Fruit fly (Drosophila melanogaster) whole organism, pupa: Measurements from ENCODE around the gene CG14269.

Source experiments
- CG10348 ChIP-seq: fragments of 200-800 bp; sonication (Bioruptor generic); IDR thresholded peaks from 2 replicates; pipeline ENCODE4 v1.3.6; 2022; ENCODE audit warnings: missing biosample characterization, missing genetic modification characterization
- CG12605 ChIP-seq: fragments of 200-800 bp; sonication (Bioruptor generic); IDR thresholded peaks from 2 replicates; pipeline ENCODE4 v1.3.6; 2022; ENCODE audit warnings: missing biosample characterization, missing genetic modification characterization
- CG13204 ChIP-seq: fragments of 200-800 bp; sonication (Bioruptor generic); optimal IDR thresholded peaks from 2 replicates; lab custom pipeline; 2018; ENCODE audit warnings: missing biosample characterization, mild to moderate bottlenecking, missing genetic modification characterization, moderate library complexity
- CG14655 ChIP-seq: fragments of 200-800 bp; sonication (Bioruptor generic); optimal IDR thresholded peaks from 3 replicates; lab custom pipeline; 2017; ENCODE audit warnings: mild to moderate bottlenecking, missing biosample characterization, missing genetic modification reagents, missing genetic modification characterization
- CG15710 ChIP-seq: fragments of 200-800 bp; sonication (Bioruptor generic); optimal IDR thresholded peaks from 2 replicates; lab custom pipeline; 2018; ENCODE audit warnings: missing biosample characterization, mild to moderate bottlenecking, missing genetic modification characterization, moderate library complexity
- CG17806 ChIP-seq: fragments of 200-800 bp; sonication (Bioruptor generic); optimal IDR thresholded peaks from 2 replicates; lab custom pipeline; 2018; ENCODE audit warnings: missing biosample characterization, mild to moderate bottlenecking, missing genetic modification characterization, moderate library complexity
- CG32121 ChIP-seq: fragments of 200-800 bp; sonication (Bioruptor generic); IDR thresholded peaks from 2 replicates; pipeline ENCODE4 v1.3.6; 2022; ENCODE audit warnings: missing biosample characterization, missing genetic modification characterization
- CG34367 ChIP-seq: fragments of 200-800 bp; sonication (Bioruptor generic); optimal IDR thresholded peaks from 2 replicates; lab custom pipeline; 2018; ENCODE audit warnings: missing biosample characterization, mild to moderate bottlenecking, missing genetic modification characterization
- CG4496 ChIP-seq: fragments of 200-800 bp; sonication (Bioruptor generic); IDR thresholded peaks from 3 replicates; pipeline ENCODE4 v1.3.6; 2022; ENCODE audit warnings: missing biosample characterization, missing genetic modification characterization
- CG8159 ChIP-seq: fragments of 200-800 bp; sonication (Bioruptor generic); optimal IDR thresholded peaks from 3 replicates; lab custom pipeline; 2018; ENCODE audit warnings: missing biosample characterization, mild to moderate bottlenecking, missing genetic modification characterization, moderate library complexity
- CG8301 ChIP-seq: fragments of 200-800 bp; sonication (Bioruptor generic); optimal IDR thresholded peaks from 2 replicates; lab custom pipeline; 2018; ENCODE audit warnings: missing biosample characterization, mild to moderate bottlenecking, missing genetic modification characterization
- CG9948 ChIP-seq: fragments of 200-800 bp; sonication (Bioruptor generic); optimal IDR thresholded peaks from 2 replicates; lab custom pipeline; 2018; ENCODE audit warnings: missing biosample characterization, mild to moderate bottlenecking, missing genetic modification characterization, moderate library complexity
- D1 ChIP-seq: fragments of 200-800 bp; sonication (Bioruptor generic); optimal IDR thresholded peaks from 2 replicates; lab custom pipeline; 2018; ENCODE audit warnings: missing biosample characterization, mild to moderate bottlenecking, missing genetic modification characterization, moderate library complexity
- EcR ChIP-seq: fragments of 200-800 bp; sonication (Bioruptor generic); optimal IDR thresholded peaks from 3 replicates; lab custom pipeline; 2019; ENCODE audit warnings: missing biosample characterization, missing genetic modification characterization, mild to moderate bottlenecking, moderate library complexity, missing genetic modification reagents
- Ets98B ChIP-seq: fragments of 200-800 bp; sonication (Bioruptor generic); IDR thresholded peaks from 2 replicates; pipeline ENCODE4 v1.3.6; 2022; ENCODE audit warnings: missing biosample characterization, missing genetic modification characterization
- Pif1A ChIP-seq: fragments of 200-800 bp; sonication (Bioruptor generic); optimal IDR thresholded peaks from 3 replicates; lab custom pipeline; 2016; ENCODE audit warnings: missing biosample characterization, missing genetic modification characterization
- Pif1B ChIP-seq: fragments of 200-800 bp; sonication (Bioruptor generic); optimal IDR thresholded peaks from 3 replicates; lab custom pipeline; 2016; ENCODE audit warnings: missing biosample characterization, missing genetic modification characterization
- Snoo ChIP-seq: fragments of 200-800 bp; sonication (Bioruptor generic); optimal IDR thresholded peaks from 3 replicates; lab custom pipeline; 2017; ENCODE audit warnings: missing biosample characterization, mild to moderate bottlenecking, missing genetic modification characterization, inconsistent platforms
- fd96Ca ChIP-seq: fragments of 200-800 bp; sonication (Bioruptor generic); IDR thresholded peaks from 3 replicates; pipeline ENCODE4 v1.3.6; 2022; ENCODE audit warnings: missing biosample characterization, missing genetic modification characterization
- gl ChIP-seq: fragments of 200-800 bp; sonication (Bioruptor generic); optimal IDR thresholded peaks from 2 replicates; lab custom pipeline; 2018; ENCODE audit warnings: missing biosample characterization, mild to moderate bottlenecking, missing genetic modification characterization
- rn ChIP-seq: fragments of 200-800 bp; sonication (Bioruptor generic); IDR thresholded peaks from 2 replicates; pipeline ENCODE4 v1.3.6; 2022; ENCODE audit warnings: missing biosample characterization, missing genetic modification characterization

CG14269 gene

DNA sequence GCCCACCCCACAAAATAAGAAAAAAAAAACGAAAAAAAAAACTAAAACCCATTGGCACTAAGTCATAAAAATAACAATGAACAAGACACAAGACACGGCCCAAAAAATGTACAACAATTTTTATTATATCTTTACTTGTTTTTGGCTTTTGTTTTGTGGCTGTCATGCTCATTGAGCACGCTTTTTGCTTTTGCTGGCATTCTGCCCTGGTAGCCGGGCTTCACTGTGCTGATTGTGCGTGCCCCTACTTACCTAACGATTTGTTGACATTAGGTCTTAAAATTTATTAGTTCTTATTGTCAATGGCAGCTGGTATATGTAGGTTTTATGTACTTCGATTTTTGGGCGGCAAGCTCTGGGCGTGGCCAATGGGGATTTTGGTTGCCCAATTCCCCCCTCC, 22.9 kb upstream of the CG14269 start:
- no peak for TF ChIP-seq Pif1B

DNA sequence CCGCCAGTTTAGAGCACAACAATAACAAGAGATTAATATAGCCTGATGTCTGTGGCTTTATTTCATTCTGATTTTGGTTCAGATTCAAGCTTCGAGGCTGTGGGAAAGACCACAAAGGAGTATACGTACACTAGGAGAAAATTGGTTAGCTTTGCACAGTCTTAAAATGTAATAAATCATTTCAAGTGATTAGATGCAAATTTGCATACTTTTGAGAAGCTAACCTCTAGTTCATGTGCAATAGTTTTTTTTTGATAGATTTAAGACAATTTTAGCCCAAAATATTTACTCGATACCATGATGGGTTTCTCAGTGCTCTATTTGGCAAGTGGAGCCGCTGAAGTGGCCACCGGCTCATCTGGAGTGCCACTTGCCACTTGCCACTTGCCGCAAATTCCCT, 21.9 kb upstream of the CG14269 start:
- no peak for TF ChIP-seq EcR (GFP tag; lab: Kevin White, UChicago)
- no peak for TF ChIP-seq D1 (tag; lab: Kevin White, UChicago)
- TF ChIP-seq gl (tag; lab: Kevin White, UChicago), result no peak
- no peak for TF ChIP-seq CG8159 (tag; lab: Kevin White, UChicago)
- no peak for TF ChIP-seq Pif1A (GFP tag; lab: Kevin White, UChicago)
- peak; percentile 30; the same call in 1 of the 2 replicates for TF ChIP-seq CG32121
- peak; percentile 29; the same call in 1 of the 2 replicates for TF ChIP-seq Ets98B (GFP tag; lab: Robert Waterston, UW)
- no peak for TF ChIP-seq CG15710
- no peak for TF ChIP-seq CG34367 (tag; lab: Kevin White, UChicago)
- TF ChIP-seq CG9948, result no peak
- TF ChIP-seq CG12605 (GFP tag; lab: Robert Waterston, UW), result no peak
- no peak for TF ChIP-seq rn (GFP tag; lab: Robert Waterston, UW)
- no peak for TF ChIP-seq CG17806
- TF ChIP-seq fd96Ca (GFP tag; lab: Robert Waterston, UW), result no peak
- TF ChIP-seq CG14655 (GFP tag; lab: Kevin White, UChicago), result peak; percentile 11
- no peak for TF ChIP-seq CG13204 (GFP tag; lab: Kevin White, UChicago)
- peak; percentile 49; the same call in 2 of the 3 replicates for TF ChIP-seq CG4496 (GFP tag; lab: Robert Waterston, UW)
- TF ChIP-seq Snoo, result no peak
- TF ChIP-seq Pif1B, result no peak
- no peak for TF ChIP-seq CG10348 (GFP tag; lab: Robert Waterston, UW)
- TF ChIP-seq CG8301 (tag; lab: Kevin White, UChicago), result no peak

DNA sequence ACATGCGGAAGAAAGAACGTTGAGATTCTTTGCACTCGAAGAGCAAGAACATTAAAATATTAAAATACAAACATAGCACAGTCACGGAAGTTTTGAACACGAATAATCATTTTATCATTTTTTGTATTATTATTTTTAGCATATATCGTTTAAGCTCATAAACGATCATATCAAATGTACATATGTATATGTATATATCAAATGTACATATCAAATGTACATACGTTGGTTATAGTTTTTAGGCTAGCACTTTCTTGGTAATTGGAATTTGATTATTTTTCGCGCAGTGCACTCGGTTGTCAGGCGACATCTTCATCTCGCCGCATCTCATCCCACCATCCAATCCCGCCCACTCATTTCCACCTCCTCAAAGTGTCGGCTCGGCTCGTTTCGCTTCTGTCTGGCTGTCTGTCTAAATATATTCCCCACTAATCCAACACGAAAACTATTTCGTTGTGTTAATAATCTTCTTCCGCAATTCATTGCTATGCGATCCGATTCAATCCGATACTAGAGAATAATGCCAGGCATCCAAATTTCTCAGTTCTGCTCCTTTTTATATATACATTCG, 19.9 kb upstream of the CG14269 start:
- peak; percentile 55 for TF ChIP-seq CG14655 (GFP tag; lab: Kevin White, UChicago)
- no peak for TF ChIP-seq gl (tag; lab: Kevin White, UChicago)
- no peak for TF ChIP-seq Ets98B (GFP tag; lab: Robert Waterston, UW)
- no peak for TF ChIP-seq CG9948
- no peak for TF ChIP-seq Snoo
- no peak for TF ChIP-seq CG17806
- no peak for TF ChIP-seq CG4496 (GFP tag; lab: Robert Waterston, UW)
- no peak for TF ChIP-seq CG13204 (GFP tag; lab: Kevin White, UChicago)
- no peak for TF ChIP-seq EcR (GFP tag; lab: Kevin White, UChicago)
- peak; percentile 54 for TF ChIP-seq CG8301 (tag; lab: Kevin White, UChicago)
- TF ChIP-seq CG12605 (GFP tag; lab: Robert Waterston, UW), result no peak
- 0 out of 2 replicates have a peak, but pooled peaks have one; percentile 12 for TF ChIP-seq CG32121
- TF ChIP-seq CG15710, result no peak
- no peak for TF ChIP-seq CG8159 (tag; lab: Kevin White, UChicago)
- TF ChIP-seq Pif1A (GFP tag; lab: Kevin White, UChicago), result no peak
- TF ChIP-seq fd96Ca (GFP tag; lab: Robert Waterston, UW), result no peak
- TF ChIP-seq rn (GFP tag; lab: Robert Waterston, UW), result no peak
- no peak for TF ChIP-seq Pif1B
- no peak for TF ChIP-seq CG10348 (GFP tag; lab: Robert Waterston, UW)
- no peak for TF ChIP-seq D1 (tag; lab: Kevin White, UChicago)
- no peak for TF ChIP-seq CG34367 (tag; lab: Kevin White, UChicago)

dm6 chrX:3454715-3455114, 19.1 kb upstream of the CG14269 start:
- TF ChIP-seq CG8159 (tag; lab: Kevin White, UChicago) (no peak), CG34367 (tag; lab: Kevin White, UChicago) (no peak), CG10348 (GFP tag; lab: Robert Waterston, UW) (no peak), Ets98B (GFP tag; lab: Robert Waterston, UW) (peak; percentile 85), CG15710 (no peak), CG12605 (GFP tag; lab: Robert Waterston, UW) (peak; percentile 74), CG9948 (no peak), D1 (tag; lab: Kevin White, UChicago) (no peak), CG14655 (GFP tag; lab: Kevin White, UChicago) (peak; percentile 68), CG4496 (GFP tag; lab: Robert Waterston, UW) (peak; percentile 87), gl (tag; lab: Kevin White, UChicago) (no peak), Pif1A (GFP tag; lab: Kevin White, UChicago) (peak; percentile 33), fd96Ca (GFP tag; lab: Robert Waterston, UW) (peak; percentile 82), Pif1B (peak; percentile 30), CG8301 (tag; lab: Kevin White, UChicago) (peak; percentile 71), EcR (GFP tag; lab: Kevin White, UChicago) (no peak), CG32121 (peak; percentile 67)
- TF ChIP-seq, all 21 proteins: peak for 9

DNA sequence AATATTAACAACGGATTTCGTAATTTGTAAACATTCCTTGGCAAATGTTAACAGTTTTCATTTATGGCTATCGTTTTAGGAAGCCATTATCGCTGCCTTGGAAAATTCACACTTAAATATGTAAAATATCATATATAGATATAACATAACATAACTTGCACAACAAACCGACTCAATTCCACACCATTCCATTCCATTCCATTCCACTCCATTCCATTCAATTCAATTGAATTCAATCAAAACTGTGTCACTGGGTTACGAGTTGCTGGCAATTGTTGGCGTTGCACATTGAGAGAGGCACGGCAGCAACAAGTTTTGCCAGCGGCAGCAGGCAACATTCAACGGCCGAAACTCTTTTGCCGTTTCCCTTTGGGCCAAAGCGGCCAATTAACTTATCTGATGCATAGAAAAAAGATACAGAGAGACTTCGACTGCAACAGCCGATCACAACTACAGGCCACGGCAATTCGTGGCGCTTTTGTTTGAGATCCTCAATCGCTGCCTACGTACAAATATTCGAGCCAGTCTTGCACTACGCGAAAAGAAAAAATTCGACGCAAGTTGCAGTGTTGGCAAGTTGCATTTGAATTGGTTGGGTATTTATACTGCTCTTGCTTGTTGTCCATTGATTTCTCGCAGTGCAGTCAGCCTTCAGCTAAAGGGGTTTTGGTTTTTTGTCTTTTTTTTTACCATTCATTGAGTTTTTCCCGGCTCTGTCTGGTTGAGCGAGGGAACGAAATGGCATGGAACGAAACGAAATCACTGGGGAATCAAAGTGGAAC, 17.6 kb upstream of the CG14269 start:
- TF ChIP-seq CG34367 (tag; lab: Kevin White, UChicago) (no peak), CG17806 (no peak), CG8159 (tag; lab: Kevin White, UChicago) (no peak), CG10348 (GFP tag; lab: Robert Waterston, UW) (no peak), EcR (GFP tag; lab: Kevin White, UChicago) (no peak), Pif1A (GFP tag; lab: Kevin White, UChicago) (peak; percentile 6), CG32121 (peak; percentile 81), CG12605 (GFP tag; lab: Robert Waterston, UW) (peak; percentile 59; the same call in 1 of the 2 replicates), D1 (tag; lab: Kevin White, UChicago) (no peak), Snoo (no peak), Pif1B (no peak), rn (GFP tag; lab: Robert Waterston, UW) (no peak), CG13204 (GFP tag; lab: Kevin White, UChicago) (no peak), Ets98B (GFP tag; lab: Robert Waterston, UW) (peak; percentile 77), CG14655 (GFP tag; lab: Kevin White, UChicago) (peak; percentile 40), CG8301 (tag; lab: Kevin White, UChicago) (peak; percentile 45), CG4496 (GFP tag; lab: Robert Waterston, UW) (peak; percentile 75), fd96Ca (GFP tag; lab: Robert Waterston, UW) (peak; percentile 81), CG9948 (no peak), CG15710 (no peak), gl (tag; lab: Kevin White, UChicago) (no peak)
